Worm (Caenorhabditis elegans) whole organism, young adult: ENCODE measurements around the gene C33G3.5.
A peak's percentile ranks its signal among the peaks of the same experiment; 100 is the strongest.

ENCODE experiments used
- B0019.2 ChIP-seq: fragments of 200-800 bp; sonication (Bioruptor generic); conservative IDR thresholded peaks from 2 replicates; pipeline ENCODE4 v1.3.6; 2022; ENCODE audit warnings: missing genetic modification reagents, missing genetic modification characterization, missing compliant biosample characterization
- F10E7.11 ChIP-seq: sonication (generic microtip); optimal IDR thresholded peaks from 2 replicates; lab custom pipeline; 2017; ENCODE audit warnings: mild to moderate bottlenecking, missing genetic modification characterization, moderate library complexity, missing compliant biosample characterization
- F49E8.2 ChIP-seq: sonication (generic microtip); optimal IDR thresholded peaks from 3 replicates; lab custom pipeline; 2017; ENCODE audit warnings: missing genetic modification characterization, mild to moderate bottlenecking, missing compliant biosample characterization, antibody characterized with exemption, moderate library complexity; ENCODE audit not compliant: insufficient read depth
- F52B5.7 ChIP-seq: sonication (generic microtip); optimal IDR thresholded peaks from 2 replicates; lab custom pipeline; 2016; ENCODE audit warnings: mild to moderate bottlenecking, missing genetic modification characterization, missing compliant biosample characterization
- F57C9.4 ChIP-seq: sonication (generic microtip); optimal IDR thresholded peaks from 2 replicates; lab custom pipeline; 2017; ENCODE audit warnings: mild to moderate bottlenecking, missing genetic modification characterization, missing compliant biosample characterization
- K11D2.4 ChIP-seq: fragments of 200-800 bp; sonication (Bioruptor generic); IDR thresholded peaks from 2 replicates; pipeline ENCODE4 v1.3.6; 2022; ENCODE audit warnings: missing genetic modification reagents, missing genetic modification characterization, missing compliant biosample characterization
- T07F8.4 ChIP-seq: sonication (generic microtip); optimal IDR thresholded peaks from 2 replicates; lab custom pipeline; 2016; ENCODE audit warnings: mild to moderate bottlenecking, missing genetic modification characterization, moderate library complexity, missing compliant biosample characterization
- Y53F4B.3 ChIP-seq: fragments of 200-800 bp; sonication (Bioruptor generic); IDR thresholded peaks from 2 replicates; pipeline ENCODE4 v1.3.6; 2022; ENCODE audit warnings: missing genetic modification reagents, missing genetic modification characterization, missing compliant biosample characterization
- Y53G8AR.9 ChIP-seq: fragments of 200-800 bp; sonication (Bioruptor generic); conservative IDR thresholded peaks from 2 replicates; pipeline ENCODE4 v1.3.6; 2022; ENCODE audit warnings: missing genetic modification reagents, missing genetic modification characterization, missing compliant biosample characterization
- Y56A3A.18 ChIP-seq: fragments of 200-800 bp; sonication (Bioruptor generic); IDR thresholded peaks from 2 replicates; pipeline ENCODE4 v1.3.6; 2022; ENCODE audit warnings: missing genetic modification reagents, missing genetic modification characterization, missing compliant biosample characterization
- Y95B8A.8 ChIP-seq: fragments of 200-800 bp; sonication (Bioruptor generic); IDR thresholded peaks from 2 replicates; pipeline ENCODE4 v1.3.6; 2022; ENCODE audit warnings: missing genetic modification reagents, missing genetic modification characterization, missing compliant biosample characterization
- athp-1 ChIP-seq: sonication (generic microtip); optimal IDR thresholded peaks from 2 replicates; lab custom pipeline; 2017; ENCODE audit warnings: mild to moderate bottlenecking, missing genetic modification characterization, missing compliant biosample characterization
- attf-6 ChIP-seq: fragments of 200-800 bp; sonication (Bioruptor generic); IDR thresholded peaks from 2 replicates; pipeline ENCODE4 v1.3.6; 2022; ENCODE audit warnings: missing genetic modification reagents, missing genetic modification characterization, missing compliant biosample characterization
- bed-1 ChIP-seq: fragments of 200-800 bp; sonication (Bioruptor generic); IDR thresholded peaks from 2 replicates; pipeline ENCODE4 v1.3.6; 2022; ENCODE audit warnings: missing genetic modification reagents, missing genetic modification characterization, missing compliant biosample characterization
- bed-2 ChIP-seq: fragments of 200-800 bp; sonication (Bioruptor generic); IDR thresholded peaks from 2 replicates; pipeline ENCODE4 v1.3.6; 2022; ENCODE audit warnings: missing genetic modification reagents, missing genetic modification characterization, missing compliant biosample characterization
- cebp-1 ChIP-seq, 2 experiments: fragments of 200-800 bp in 1 of 2; sonication (Bioruptor generic) in 1 of 2; sonication (generic microtip) in 1 of 2; IDR thresholded peaks in 1 of 2; optimal IDR thresholded peaks in 1 of 2; 2 replicates each; pipeline versions ENCODE4 v1.3.6 to Lab custom; 2017 to 2022; ENCODE audit warnings: missing compliant biosample characterization in 2 of 2, missing genetic modification characterization in 2 of 2, mild to moderate bottlenecking in 1 of 2, missing genetic modification reagents in 1 of 2, moderate library complexity in 1 of 2
- ceh-100 ChIP-seq: fragments of 200-800 bp; sonication (Bioruptor generic); IDR thresholded peaks from 2 replicates; pipeline ENCODE4 v1.3.6; 2022; ENCODE audit warnings: missing genetic modification reagents, missing genetic modification characterization, missing compliant biosample characterization
- chd-7 ChIP-seq: sonication (generic microtip); optimal IDR thresholded peaks from 2 replicates; lab custom pipeline; 2016; ENCODE audit warnings: mild to moderate bottlenecking, missing genetic modification characterization, moderate library complexity, missing compliant biosample characterization
- dpff-1 ChIP-seq: sonication (generic microtip); optimal IDR thresholded peaks from 2 replicates; lab custom pipeline; 2017; ENCODE audit warnings: mild to moderate bottlenecking, missing genetic modification characterization, missing compliant biosample characterization
- efl-1 ChIP-seq: fragments of 150-350 bp; optimal IDR thresholded peaks from 2 replicates; lab custom pipeline; 2014; ENCODE audit warnings: missing biosample characterization, missing genetic modification reagents, missing genetic modification characterization
- hmg-1.2 ChIP-seq: fragments of 200-800 bp; sonication (Bioruptor generic); IDR thresholded peaks from 2 replicates; pipeline ENCODE4 v1.3.6; 2022; ENCODE audit warnings: missing genetic modification reagents, missing genetic modification characterization, missing compliant biosample characterization
- hmg-20 ChIP-seq: fragments of 200-800 bp; sonication (Bioruptor generic); IDR thresholded peaks from 2 replicates; pipeline ENCODE4 v1.3.6; 2022; ENCODE audit warnings: missing genetic modification reagents, missing genetic modification characterization, missing compliant biosample characterization
- lin-54 ChIP-seq: fragments of 200-800 bp; sonication (Bioruptor generic); optimal IDR thresholded peaks from 2 replicates; lab custom pipeline; 2018; ENCODE audit warnings: mild to moderate bottlenecking, missing genetic modification characterization, missing compliant biosample characterization
- lsl-1 ChIP-seq: fragments of 200-800 bp; sonication (Bioruptor generic); optimal IDR thresholded peaks from 2 replicates; lab custom pipeline; 2018; ENCODE audit warnings: mild to moderate bottlenecking, missing genetic modification characterization, moderate library complexity, missing compliant biosample characterization
- madf-10 ChIP-seq: sonication (generic microtip); optimal IDR thresholded peaks from 2 replicates; lab custom pipeline; 2016; ENCODE audit warnings: mild to moderate bottlenecking, missing genetic modification characterization, missing compliant biosample characterization
- madf-3 ChIP-seq: fragments of 200-800 bp; sonication (Bioruptor generic); IDR thresholded peaks from 2 replicates; pipeline ENCODE4 v1.3.6; 2022; ENCODE audit warnings: missing genetic modification reagents, missing genetic modification characterization, missing compliant biosample characterization
- nfyb-1 ChIP-seq: fragments of 200-800 bp; sonication (Bioruptor generic); IDR thresholded peaks from 2 replicates; pipeline ENCODE4 v1.3.6; 2022; ENCODE audit warnings: missing genetic modification reagents, missing genetic modification characterization, missing compliant biosample characterization
- pha-4 ChIP-seq: fragments of 150-350 bp; sonication (generic microtip); optimal IDR thresholded peaks from 2 replicates; lab custom pipeline; 2014; ENCODE audit warnings: missing biosample characterization, missing genetic modification reagents, missing genetic modification characterization
- rcor-1 ChIP-seq: fragments of 200-800 bp; sonication (Bioruptor generic); IDR thresholded peaks from 2 replicates; pipeline ENCODE4 v1.3.6; 2022; ENCODE audit warnings: missing genetic modification reagents, missing genetic modification characterization, missing compliant biosample characterization
- rec-8 ChIP-seq, 2 experiments: sonication (generic microtip); optimal IDR thresholded peaks; 2 replicates each; lab custom pipeline; 2016; ENCODE audit warnings: mild to moderate bottlenecking in 2 of 2, missing genetic modification characterization in 2 of 2, missing genetic modification reagents in 2 of 2, missing genotype in 2 of 2, missing biosample characterization in 1 of 2, missing compliant biosample characterization in 1 of 2, moderate library complexity in 1 of 2
- sea-2 ChIP-seq: fragments of 200-800 bp; sonication (Bioruptor generic); IDR thresholded peaks from 2 replicates; pipeline ENCODE4 v1.3.6; 2022; ENCODE audit warnings: missing genetic modification characterization, missing compliant biosample characterization
- snpc-1.3 ChIP-seq: sonication (generic microtip); optimal IDR thresholded peaks from 2 replicates; lab custom pipeline; 2017; ENCODE audit warnings: missing genetic modification characterization, mild to moderate bottlenecking, missing compliant biosample characterization, antibody characterized with exemption, moderate library complexity, missing genotype, missing genetic modification reagents; ENCODE audit not compliant: insufficient read depth
- snpc-4 ChIP-seq, 5 experiments: fragments of 150-350 bp in 1 of 5; sonication (generic microtip) in 4 of 5; optimal IDR thresholded peaks; 2 replicates each; lab custom pipeline; 2014 to 2018; ENCODE audit warnings: missing genetic modification characterization in 5 of 5, missing biosample characterization in 3 of 5, antibody characterized with exemption in 2 of 5, mild to moderate bottlenecking in 2 of 5, missing compliant biosample characterization in 2 of 5, missing genotype in 2 of 5, moderate library complexity in 2 of 5, missing genetic modification reagents in 1 of 5
- sptf-2 ChIP-seq: fragments of 200-800 bp; sonication (Bioruptor generic); optimal IDR thresholded peaks from 2 replicates; lab custom pipeline; 2018; ENCODE audit warnings: mild to moderate bottlenecking, missing genetic modification characterization, missing compliant biosample characterization
- tbp1 ChIP-seq: fragments of 200-800 bp; sonication (Bioruptor generic); optimal IDR thresholded peaks from 2 replicates; lab custom pipeline; 2018; ENCODE audit warnings: mild to moderate bottlenecking, missing genetic modification characterization, missing compliant biosample characterization
- tlf-1 ChIP-seq: fragments of 200-800 bp; sonication (Bioruptor generic); optimal IDR thresholded peaks from 2 replicates; lab custom pipeline; 2018; ENCODE audit warnings: mild to moderate bottlenecking, missing genetic modification characterization, missing compliant biosample characterization
- unc-130 ChIP-seq: sonication (generic microtip); optimal IDR thresholded peaks from 2 replicates; lab custom pipeline; 2016; ENCODE audit warnings: missing genetic modification reagents, missing genetic modification characterization, missing compliant biosample characterization
- xnd-1 ChIP-seq: sonication (generic microtip); optimal IDR thresholded peaks from 2 replicates; lab custom pipeline; 2016; ENCODE audit warnings: missing genotype, missing genetic modification reagents, missing genetic modification characterization, missing compliant biosample characterization
- ztf-18 ChIP-seq: sonication (generic microtip); optimal IDR thresholded peaks from 2 replicates; lab custom pipeline; 2016; ENCODE audit warnings: missing genotype, mild to moderate bottlenecking, missing genetic modification characterization, missing compliant biosample characterization
- ztf-25 ChIP-seq: fragments of 200-800 bp; sonication (Bioruptor generic); IDR thresholded peaks from 2 replicates; pipeline ENCODE4 v1.3.6; 2022; ENCODE audit warnings: missing genetic modification reagents, missing genetic modification characterization, missing compliant biosample characterization
- ztf-26 ChIP-seq: sonication (generic microtip); optimal IDR thresholded peaks from 2 replicates; lab custom pipeline; 2017; ENCODE audit warnings: missing genetic modification characterization, missing compliant biosample characterization

Gene C33G3.5

DNA sequence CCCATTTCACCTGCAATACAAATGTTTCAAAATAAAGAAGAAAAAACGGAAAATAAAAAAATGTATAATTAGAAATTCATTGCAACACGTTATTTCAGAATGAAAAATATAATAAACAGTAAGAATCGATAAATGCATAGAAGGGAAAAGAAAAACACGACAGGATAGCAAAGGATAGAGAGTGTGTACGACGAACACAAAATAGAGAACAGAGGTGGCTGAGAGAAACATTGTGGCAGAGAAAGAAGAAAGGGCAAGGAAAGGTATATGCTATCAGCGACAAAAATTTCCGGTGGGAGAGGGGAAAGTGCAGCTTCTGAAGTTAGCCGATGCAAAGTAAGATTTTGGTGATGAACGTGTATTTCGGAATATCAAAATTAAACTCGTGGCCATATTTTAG lies 47.4 kb upstream of the C33G3.5 start, which contains the start of gene F28H6.6:
Gene F28H6.6 (minus strand): TSS at position 10 of the 400 bp plus-strand sequence.
- TF ChIP-seq tlf-1 (no peak), F10E7.11 (no peak), Y53G8AR.9 (no peak), madf-3 (GFP tag; lab: Robert Waterston, UW) (no peak), ztf-18 (tag; lab: Kevin White, UChicago) (no peak), hmg-1.2 (GFP tag; lab: Robert Waterston, UW) (peak; percentile 12; the same call in 1 of the 2 replicates)

- TF ChIP-seq K11D2.4 (no peak), snpc-4 (GFP tag; optimal IDR thresholded peaks at IDR 0.05; lab: Kevin White, UChicago) (no peak), snpc-4 (tag; optimal IDR thresholded peaks at IDR 0.05; lab: Kevin White, UChicago) (peak in 1 of 4 experiments; percentile 65), F49E8.2 (tag; lab: Kevin White, UChicago) (no peak), hmg-1.2 (GFP tag; lab: Robert Waterston, UW) (peak; percentile 6; the same call in 1 of the 2 replicates)
These were observed 40.3 kb upstream of the C33G3.5 start for ce11 chrX:14118762-14119161.

- TF ChIP-seq F57C9.4 (tag; lab: Kevin White, UChicago) (no peak), ceh-100 (GFP tag; lab: Robert Waterston, UW) (no peak), unc-130 (peak; percentile 32), pha-4 (tag; lab: Kevin White, UChicago) (no peak), dpff-1 (no peak), athp-1 (tag; lab: Kevin White, UChicago) (no peak), tbp1 (GFP tag; lab: Kevin White, UChicago) (peak; percentile 97), lsl-1 (no peak), rec-8 (tag; optimal IDR thresholded peaks at IDR 0.05; lab: Kevin White, UChicago) (peak; percentile 27 to 54), hmg-20 (GFP tag; lab: Robert Waterston, UW) (peak; percentile 76; the same call in 1 of the 2 replicates), Y53F4B.3 (GFP tag; lab: Robert Waterston, UW) (no peak), bed-2 (GFP tag; lab: Robert Waterston, UW) (no peak), Y56A3A.18 (peak; percentile 79; the same call in 1 of the 2 replicates), bed-1 (GFP tag; lab: Robert Waterston, UW) (no peak), cebp-1 (GFP tag; IDR thresholded peaks at IDR 0.05; lab: Robert Waterston, UW) (no peak), cebp-1 (tag; optimal IDR thresholded peaks at IDR 0.05; lab: Kevin White, UChicago) (no peak), sea-2 (GFP tag; lab: Robert Waterston, UW) (no peak), ztf-25 (0 out of 2 replicates have a peak, but pooled peaks have one; percentile 65), xnd-1 (no peak), sptf-2 (GFP tag; lab: Kevin White, UChicago) (no peak), T07F8.4 (tag; lab: Kevin White, UChicago) (peak; percentile 41), chd-7 (tag; lab: Kevin White, UChicago) (peak; percentile 65), snpc-1.3 (no peak), ztf-26 (tag; lab: Kevin White, UChicago) (peak; percentile 35), F52B5.7 (tag; lab: Kevin White, UChicago) (no peak), F49E8.2 (tag; lab: Kevin White, UChicago) (no peak), rcor-1 (0 out of 2 replicates have a peak, but pooled peaks have one; percentile 39), nfyb-1 (GFP tag; lab: Robert Waterston, UW) (peak; percentile 74; the same call in 1 of the 2 replicates), efl-1 (GFP tag; lab: Kevin White, UChicago) (no peak), ztf-18 (tag; lab: Kevin White, UChicago) (peak; percentile 51), madf-10 (tag; lab: Kevin White, UChicago) (peak; percentile 50), lin-54 (GFP tag; lab: Kevin White, UChicago) (no peak), attf-6 (GFP tag; lab: Robert Waterston, UW) (0 out of 2 replicates have a peak, but pooled peaks have one; percentile 45), B0019.2 (GFP tag; lab: Robert Waterston, UW) (no peak), Y95B8A.8 (GFP tag; lab: Robert Waterston, UW) (no peak)
These were observed 37.1 kb upstream of the C33G3.5 start, which contains the start of gene F28H6.7 for ce11 chrX:14115480-14116161. Gene F28H6.7, plus strand, starts transcription at chrX:14116111.
